Fruit fly (Drosophila melanogaster) whole organism, embryonic: ENCODE data around the gene CG14282.

Source experiments
- Asciz ChIP-seq: fragments of 200-800 bp; sonication (Bioruptor generic); optimal IDR thresholded peaks from 2 replicates; lab custom pipeline; 2017; ENCODE audit warnings: missing biosample characterization, mild to moderate bottlenecking, missing genetic modification characterization, missing genetic modification reagents
- Atf3 ChIP-seq: fragments of 200-800 bp; sonication (Bioruptor generic); optimal IDR thresholded peaks from 3 replicates; lab custom pipeline; 2016; ENCODE audit warnings: missing biosample characterization, missing genetic modification characterization
- Bdp1 ChIP-seq: fragments of 200-800 bp; sonication (Bioruptor generic); optimal IDR thresholded peaks from 3 replicates; lab custom pipeline; 2016; ENCODE audit warnings: missing biosample characterization, missing genetic modification characterization
- CG10267 ChIP-seq: fragments of 200-800 bp; sonication (Bioruptor generic); optimal IDR thresholded peaks from 2 replicates; lab custom pipeline; 2018; ENCODE audit warnings: missing biosample characterization, mild to moderate bottlenecking, missing genetic modification characterization, moderate library complexity
- CG10959 ChIP-seq: fragments of 200-800 bp; sonication (Bioruptor generic); IDR thresholded peaks from 2 replicates; pipeline ENCODE4 v1.3.6; 2022; ENCODE audit warnings: missing biosample characterization, missing genetic modification characterization
- CG11093 ChIP-seq: fragments of 200-800 bp; sonication (Bioruptor generic); IDR thresholded peaks from 3 replicates; pipeline ENCODE4 v1.3.6; 2022; ENCODE audit warnings: missing biosample characterization, missing genetic modification characterization
- CG13123 ChIP-seq: fragments of 200-800 bp; sonication (Bioruptor generic); optimal IDR thresholded peaks from 2 replicates; lab custom pipeline; 2016; ENCODE audit warnings: missing biosample characterization, missing genetic modification characterization
- CG13296 ChIP-seq: fragments of 200-800 bp; sonication (Bioruptor generic); optimal IDR thresholded peaks from 3 replicates; lab custom pipeline; 2018; ENCODE audit warnings: missing biosample characterization, mild to moderate bottlenecking, missing genetic modification characterization
- CG1647 ChIP-seq: fragments of 200-800 bp; sonication (Bioruptor generic); optimal IDR thresholded peaks from 3 replicates; lab custom pipeline; 2016; ENCODE audit warnings: missing biosample characterization, missing genetic modification characterization
- CG2678 ChIP-seq: fragments of 200-800 bp; sonication (Bioruptor generic); optimal IDR thresholded peaks from 3 replicates; lab custom pipeline; 2019; ENCODE audit warnings: missing biosample characterization, mild to moderate bottlenecking, missing genetic modification characterization, moderate library complexity
- CG3065 ChIP-seq: fragments of 200-800 bp; sonication (Bioruptor generic); optimal IDR thresholded peaks from 2 replicates; lab custom pipeline; 2016; ENCODE audit warnings: missing biosample characterization, missing genetic modification characterization
- CG31224 ChIP-seq: fragments of 200-800 bp; sonication (Bioruptor generic); IDR thresholded peaks from 2 replicates; pipeline ENCODE4 v1.3.6; 2022; ENCODE audit warnings: missing biosample characterization, missing genetic modification characterization
- CG32772 ChIP-seq: fragments of 200-800 bp; sonication (Bioruptor generic); IDR thresholded peaks from 2 replicates; pipeline ENCODE4 v1.3.6; 2022; ENCODE audit warnings: missing biosample characterization, missing genetic modification characterization
- CG4282 ChIP-seq: fragments of 200-800 bp; sonication (Bioruptor generic); optimal IDR thresholded peaks from 2 replicates; lab custom pipeline; 2016; ENCODE audit warnings: missing biosample characterization, missing genetic modification characterization
- CG43689 ChIP-seq: fragments of 200-800 bp; sonication (Bioruptor generic); IDR thresholded peaks from 2 replicates; pipeline ENCODE4 v1.3.6; 2022; ENCODE audit warnings: missing biosample characterization, missing genetic modification characterization
- CG5245 ChIP-seq: fragments of 200-800 bp; sonication (Bioruptor generic); optimal IDR thresholded peaks from 3 replicates; lab custom pipeline; 2016; ENCODE audit warnings: missing biosample characterization, missing genetic modification characterization
- CG9817 ChIP-seq: fragments of 200-800 bp; sonication (Bioruptor generic); optimal IDR thresholded peaks from 2 replicates; lab custom pipeline; 2018; ENCODE audit warnings: missing biosample characterization, mild to moderate bottlenecking, missing genetic modification characterization, moderate library complexity
- Dad ChIP-seq: fragments of 200-800 bp; sonication (Bioruptor generic); optimal IDR thresholded peaks from 3 replicates; lab custom pipeline; 2016; ENCODE audit warnings: missing biosample characterization, missing genetic modification characterization
- Dbx ChIP-seq: fragments of 200-800 bp; sonication (Bioruptor generic); IDR thresholded peaks from 3 replicates; pipeline ENCODE4 v1.3.6; 2022; ENCODE audit warnings: missing biosample characterization, missing genetic modification characterization
- Drgx ChIP-seq: fragments of 200-800 bp; sonication (Bioruptor generic); IDR thresholded peaks from 2 replicates; pipeline ENCODE4 v1.3.6; 2022; ENCODE audit warnings: missing biosample characterization, missing genetic modification characterization
- ERR ChIP-seq: fragments of 200-800 bp; sonication (Bioruptor generic); optimal IDR thresholded peaks from 2 replicates; lab custom pipeline; 2016; ENCODE audit warnings: missing biosample characterization, missing genetic modification characterization
- Elba2 ChIP-seq: fragments of 200-800 bp; sonication (Bioruptor generic); optimal IDR thresholded peaks from 3 replicates; lab custom pipeline; 2016; ENCODE audit warnings: missing biosample characterization, missing genetic modification characterization
- H2.0 ChIP-seq: fragments of 200-800 bp; sonication (Bioruptor generic); IDR thresholded peaks from 2 replicates; pipeline ENCODE4 v1.3.6; 2022; ENCODE audit warnings: missing biosample characterization, missing genetic modification characterization
- Hey ChIP-seq: fragments of 200-800 bp; sonication (Bioruptor generic); optimal IDR thresholded peaks from 3 replicates; lab custom pipeline; 2018; ENCODE audit warnings: missing biosample characterization, mild to moderate bottlenecking, missing genetic modification characterization
- Hmx ChIP-seq: fragments of 200-800 bp; sonication (Bioruptor generic); optimal IDR thresholded peaks from 2 replicates; lab custom pipeline; 2016; ENCODE audit warnings: missing biosample characterization, missing genetic modification characterization
- Hr39 ChIP-seq: fragments of >200 bp; optimal IDR thresholded peaks from 2 replicates; lab custom pipeline; 2017
- Lim3 ChIP-seq: fragments of 200-800 bp; sonication (Bioruptor generic); IDR thresholded peaks from 2 replicates; pipeline ENCODE4 v1.3.6; 2022; ENCODE audit warnings: missing biosample characterization, missing genetic modification characterization
- Meics ChIP-seq: fragments of 200-800 bp; sonication (Bioruptor generic); optimal IDR thresholded peaks from 2 replicates; lab custom pipeline; 2017; ENCODE audit warnings: missing biosample characterization, mild to moderate bottlenecking, missing genetic modification characterization
- NC2β ChIP-seq: fragments of 200-800 bp; sonication (Bioruptor generic); optimal IDR thresholded peaks from 2 replicates; lab custom pipeline; 2016; ENCODE audit warnings: missing biosample characterization, missing genetic modification characterization
- PHDP ChIP-seq: fragments of 200-800 bp; sonication (Bioruptor generic); optimal IDR thresholded peaks from 3 replicates; lab custom pipeline; 2018; ENCODE audit warnings: missing biosample characterization, mild to moderate bottlenecking, missing genetic modification characterization, moderate library complexity
- Ssrp ChIP-seq: fragments of 200-800 bp; sonication (Bioruptor generic); optimal IDR thresholded peaks from 2 replicates; lab custom pipeline; 2018; ENCODE audit warnings: missing biosample characterization, mild to moderate bottlenecking, missing genetic modification characterization, moderate library complexity
- Xrp1 ChIP-seq: fragments of 200-800 bp; sonication (Bioruptor generic); IDR thresholded peaks from 2 replicates; pipeline ENCODE4 v1.3.6; 2022; ENCODE audit warnings: missing biosample characterization, missing genetic modification characterization
- ab ChIP-seq: fragments of 200-800 bp; sonication (Bioruptor generic); optimal IDR thresholded peaks from 2 replicates; lab custom pipeline; 2016; ENCODE audit warnings: missing biosample characterization, missing genetic modification characterization
- disco-r ChIP-seq: fragments of 200-800 bp; sonication (Bioruptor generic); optimal IDR thresholded peaks from 2 replicates; lab custom pipeline; 2016; ENCODE audit warnings: missing biosample characterization, missing genetic modification characterization
- ems ChIP-seq: fragments of 200-800 bp; sonication (Bioruptor generic); optimal IDR thresholded peaks from 3 replicates; lab custom pipeline; 2016; ENCODE audit warnings: missing biosample characterization, missing genetic modification characterization
- ftz-f1 ChIP-seq: fragments of 200-800 bp; sonication (Bioruptor generic); optimal IDR thresholded peaks from 2 replicates; lab custom pipeline; 2016; ENCODE audit warnings: missing biosample characterization, missing genetic modification characterization
- gcm2 ChIP-seq: fragments of 200-800 bp; sonication (Bioruptor generic); optimal IDR thresholded peaks from 2 replicates; lab custom pipeline; 2016; ENCODE audit warnings: missing biosample characterization, missing genetic modification characterization
- jigr1 ChIP-seq: fragments of 200-800 bp; sonication (Bioruptor generic); IDR thresholded peaks from 3 replicates; pipeline ENCODE4 v1.3.6; 2022; ENCODE audit warnings: missing biosample characterization, missing genetic modification characterization
- jumu ChIP-seq: fragments of 200-800 bp; sonication (Bioruptor generic); optimal IDR thresholded peaks from 3 replicates; lab custom pipeline; 2016; ENCODE audit warnings: missing biosample characterization, missing genetic modification characterization
- ken ChIP-seq: fragments of 200-800 bp; sonication (Bioruptor generic); IDR thresholded peaks from 3 replicates; pipeline ENCODE4 v1.3.6; 2022; ENCODE audit warnings: missing biosample characterization, missing genetic modification characterization
- kni ChIP-seq: fragments of 200-800 bp; sonication (Bioruptor generic); optimal IDR thresholded peaks from 3 replicates; lab custom pipeline; 2017; ENCODE audit warnings: mild to moderate bottlenecking, missing biosample characterization, missing genetic modification reagents, missing genetic modification characterization
- mld ChIP-seq: fragments of 200-800 bp; sonication (Bioruptor generic); IDR thresholded peaks from 3 replicates; pipeline ENCODE4 v1.3.6; 2022; ENCODE audit warnings: missing biosample characterization, missing genetic modification characterization; ENCODE audit not compliant: partially characterized antibody
- oc ChIP-seq: fragments of 200-800 bp; sonication (Bioruptor generic); optimal IDR thresholded peaks from 2 replicates; lab custom pipeline; 2018; ENCODE audit warnings: missing biosample characterization, mild to moderate bottlenecking, missing genetic modification characterization, moderate library complexity
- ranshi ChIP-seq: fragments of 200-800 bp; sonication (Bioruptor generic); IDR thresholded peaks from 2 replicates; pipeline ENCODE4 v1.3.6; 2022; ENCODE audit warnings: missing biosample characterization, missing genetic modification characterization
- salm ChIP-seq: fragments of 200-800 bp; sonication (Bioruptor generic); optimal IDR thresholded peaks from 2 replicates; lab custom pipeline; 2018; ENCODE audit warnings: missing biosample characterization, mild to moderate bottlenecking, missing genetic modification characterization
- sc ChIP-seq, 3 experiments: fragments of >200 bp in 2 of 3; fragments of 200-800 bp in 1 of 3; sonication (Bioruptor generic) in 1 of 3; optimal IDR thresholded peaks; 2 replicates in 2 of 3; 3 replicates in 1 of 3; lab custom pipeline; 2017; ENCODE audit warnings: mild to moderate bottlenecking in 1 of 3, missing biosample characterization in 1 of 3, missing genetic modification characterization in 1 of 3, missing genetic modification reagents in 1 of 3
- sd ChIP-seq: fragments of 200-800 bp; sonication (Bioruptor generic); optimal IDR thresholded peaks from 3 replicates; lab custom pipeline; 2018; ENCODE audit warnings: missing biosample characterization, mild to moderate bottlenecking, missing genetic modification characterization, moderate library complexity
- sens ChIP-seq: fragments of 200-800 bp; sonication (Bioruptor generic); peaks from one replicate; lab custom pipeline; 2016; ENCODE audit warnings: missing biosample characterization, missing genetic modification characterization
- sima ChIP-seq: fragments of 200-800 bp; sonication (Bioruptor generic); optimal IDR thresholded peaks from 2 replicates; lab custom pipeline; 2016; ENCODE audit warnings: missing biosample characterization, missing genetic modification characterization
- slbo ChIP-seq: fragments of 200-800 bp; sonication (Bioruptor generic); IDR thresholded peaks from 2 replicates; pipeline ENCODE4 v1.3.6; 2022; ENCODE audit warnings: missing biosample characterization, missing genetic modification characterization
- sna ChIP-seq: fragments of 200-800 bp; sonication (Bioruptor generic); IDR thresholded peaks from 2 replicates; pipeline ENCODE4 v1.3.6; 2022; ENCODE audit warnings: missing biosample characterization, missing genetic modification characterization; ENCODE audit not compliant: partially characterized antibody
- tgo ChIP-seq: fragments of 200-800 bp; sonication (Bioruptor generic); IDR thresholded peaks from 3 replicates; pipeline ENCODE4 v1.3.6; 2022; ENCODE audit warnings: missing biosample characterization, missing genetic modification characterization

The CG14282 gene

DNA sequence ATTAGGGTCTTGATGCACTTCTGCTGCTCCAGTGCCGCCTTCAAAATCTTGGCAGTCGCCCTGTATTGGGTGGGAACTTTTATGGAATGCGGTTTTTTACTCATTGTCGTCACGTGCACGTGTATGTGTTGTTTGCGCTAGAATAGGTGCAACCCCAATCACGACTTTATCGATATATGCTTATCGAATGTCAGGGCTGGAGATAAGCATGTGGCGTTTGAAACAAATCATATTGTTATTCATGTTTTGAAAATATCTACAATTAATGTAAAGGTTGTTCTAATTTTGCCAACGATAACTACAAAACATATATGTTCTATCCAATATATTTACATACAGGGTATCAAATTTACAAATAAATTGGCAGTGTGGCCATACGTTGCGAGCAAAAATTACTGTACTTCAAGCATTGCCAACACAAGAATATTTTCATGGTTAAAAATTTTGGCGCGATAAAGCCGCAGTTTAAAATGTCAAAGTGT lies 14.6 kb upstream of the CG14282 start, which contains the start of the genes CG42359 and Nsun5 (continued):
- peak; percentile 76 for TF ChIP-seq Drgx (GFP tag; lab: Robert Waterston, UW)
- peak; percentile 78 for TF ChIP-seq CG13296 (GFP tag; lab: Kevin White, UChicago)
- peak; percentile 92 for TF ChIP-seq CG10267
- peak; percentile 95 for TF ChIP-seq slbo (GFP tag; lab: Robert Waterston, UW)
- TF ChIP-seq CG31224: peak; percentile 71
- TF ChIP-seq sens (GFP tag; lab: Kevin White, UChicago): peak; percentile 98
- TF ChIP-seq gcm2: peak; percentile 28
- peak; percentile 72 for TF ChIP-seq Hey (tag; lab: Kevin White, UChicago)
- peak; percentile 84 for TF ChIP-seq Asciz (GFP tag; lab: Kevin White, UChicago)
- TF ChIP-seq CG9817 (tag; lab: Kevin White, UChicago): peak; percentile 88
- peak; percentile 91 for TF ChIP-seq Xrp1 (GFP tag; lab: Robert Waterston, UW)
- peak; percentile 83 for TF ChIP-seq CG13123 (GFP tag; lab: Kevin White, UChicago)
- peak; percentile 79 for TF ChIP-seq CG3065
- peak; percentile 82 for TF ChIP-seq Atf3 (GFP tag; lab: Kevin White, UChicago)
- TF ChIP-seq Hr39 (lab: Kevin White, UChicago): no peak
- TF ChIP-seq ken: peak; percentile 89
- TF ChIP-seq CG11093 (GFP tag; lab: Robert Waterston, UW): peak; percentile 88
- peak; percentile 75; the same call in 2 of the 3 replicates for TF ChIP-seq mld
- TF ChIP-seq salm: peak; percentile 75
- TF ChIP-seq PHDP: peak; percentile 93
- peak; percentile 36 for TF ChIP-seq ab (GFP tag; lab: Kevin White, UChicago)
- TF ChIP-seq Lim3: no peak
- peak; percentile 94 for TF ChIP-seq ems (GFP tag; lab: Kevin White, UChicago)
- no peak for TF ChIP-seq sc (optimal IDR thresholded peaks at IDR 0.05; lab: Kevin White, UChicago)
- peak; percentile 70 for TF ChIP-seq sc (GFP tag; optimal IDR thresholded peaks at IDR 0.05; lab: Kevin White, UChicago)
- peak; percentile 62 for TF ChIP-seq sima (GFP tag; lab: Kevin White, UChicago)
- TF ChIP-seq tgo (GFP tag; lab: Robert Waterston, UW): peak; percentile 86
- peak; percentile 96 for TF ChIP-seq sna
- peak; percentile 92 for TF ChIP-seq jumu (GFP tag; lab: Kevin White, UChicago)
- TF ChIP-seq CG43689: peak; percentile 67
- peak; percentile 88 for TF ChIP-seq H2.0 (GFP tag; lab: Robert Waterston, UW)
- TF ChIP-seq Dbx (GFP tag; lab: Robert Waterston, UW): peak; percentile 94
- TF ChIP-seq sd (tag; lab: Kevin White, UChicago): peak; percentile 99
- TF ChIP-seq Bdp1 (GFP tag; lab: Kevin White, UChicago): peak; percentile 82
- peak; percentile 98 for TF ChIP-seq ftz-f1 (GFP tag; lab: Kevin White, UChicago)
- peak; percentile 90 for TF ChIP-seq CG1647 (GFP tag; lab: Kevin White, UChicago)
- TF ChIP-seq oc (tag; lab: Kevin White, UChicago): peak; percentile 87
- peak; percentile 84 for TF ChIP-seq CG32772 (GFP tag; lab: Robert Waterston, UW)
- peak; percentile 79 for TF ChIP-seq CG5245
- peak; percentile 89 for TF ChIP-seq ERR (GFP tag; lab: Kevin White, UChicago)
- peak; percentile 56 for TF ChIP-seq Hmx
- TF ChIP-seq CG4282 (GFP tag; lab: Kevin White, UChicago): peak; percentile 85
- TF ChIP-seq disco-r (GFP tag; lab: Kevin White, UChicago): peak; percentile 76
- TF ChIP-seq Dad (GFP tag; lab: Kevin White, UChicago): peak; percentile 85
- peak; percentile 51; the same call in 2 of the 3 replicates for TF ChIP-seq jigr1 (GFP tag; lab: Robert Waterston, UW)
- peak; percentile 82 for TF ChIP-seq Ssrp (tag; lab: Kevin White, UChicago)
- TF ChIP-seq ranshi (GFP tag; lab: Robert Waterston, UW): peak; percentile 87
- TF ChIP-seq CG10959: peak; percentile 82
- peak; percentile 85 for TF ChIP-seq Elba2 (GFP tag; lab: Kevin White, UChicago)
- TF ChIP-seq NC2β (GFP tag; lab: Kevin White, UChicago): peak; percentile 91
- TF ChIP-seq Meics (GFP tag; lab: Kevin White, UChicago): peak; percentile 83
- peak; percentile 67 for TF ChIP-seq kni
- peak; percentile 89 for TF ChIP-seq CG2678 (tag; lab: Kevin White, UChicago)
